Worm (Caenorhabditis elegans) whole organism, L3 larva: ENCODE results near the gene B0495.9.

Source experiments
- ceh-16 ChIP-seq: sonication (generic microtip); optimal IDR thresholded peaks from 2 replicates; lab custom pipeline; 2017; ENCODE audit warnings: missing biosample characterization, missing genetic modification characterization
- mml-1 ChIP-seq: fragments of 150-350 bp; sonication (generic microtip); optimal IDR thresholded peaks from 3 replicates; lab custom pipeline; 2014; ENCODE audit warnings: missing biosample characterization, missing genetic modification characterization
- nfya-1 ChIP-seq: sonication (generic microtip); optimal IDR thresholded peaks from 2 replicates; lab custom pipeline; 2017; ENCODE audit warnings: missing genetic modification characterization, mild to moderate bottlenecking, missing compliant biosample characterization, antibody characterized with exemption, moderate library complexity; ENCODE audit not compliant: insufficient read depth
- nhr-237 ChIP-seq: fragments of 150-350 bp; optimal IDR thresholded peaks from 2 replicates; lab custom pipeline; 2014; ENCODE audit warnings: missing biosample characterization, missing genetic modification characterization
- nhr-25 ChIP-seq: sonication (generic microtip); optimal IDR thresholded peaks from 2 replicates; lab custom pipeline; 2017; ENCODE audit warnings: missing biosample characterization, missing genetic modification characterization
- nhr-77 ChIP-seq: fragments of 150-350 bp; optimal IDR thresholded peaks from 2 replicates; lab custom pipeline; 2014; ENCODE audit warnings: missing biosample characterization, missing genetic modification characterization
- skn-1 ChIP-seq: fragments of 150-350 bp; optimal IDR thresholded peaks from 2 replicates; lab custom pipeline; 2014; ENCODE audit warnings: missing biosample characterization, missing genetic modification characterization
- tbx-2 ChIP-seq: sonication (generic microtip); optimal IDR thresholded peaks from 2 replicates; lab custom pipeline; 2016; ENCODE audit warnings: mild to moderate bottlenecking, missing genetic modification characterization, missing compliant biosample characterization
- zag-1 ChIP-seq: fragments of 150-350 bp; optimal IDR thresholded peaks from 2 replicates; lab custom pipeline; 2014; ENCODE audit warnings: missing biosample characterization, missing genetic modification characterization

ce11 chrII:7682488-7682887, 26.0 kb downstream of the B0495.9 start:
- TF ChIP-seq nhr-77 (tag; lab: Kevin White, UChicago) = no peak
- TF ChIP-seq zag-1 (tag; lab: Kevin White, UChicago) = no peak
- TF ChIP-seq nhr-237 (tag; lab: Kevin White, UChicago) = no peak
- no peak for TF ChIP-seq ceh-16
- TF ChIP-seq nfya-1 = no peak
- no peak for TF ChIP-seq nhr-25
- no peak for TF ChIP-seq tbx-2 (tag; lab: Kevin White, UChicago)
- no peak for TF ChIP-seq mml-1 (tag; lab: Kevin White, UChicago)
- no peak for TF ChIP-seq skn-1 (tag; lab: Kevin White, UChicago)
